Worm (Caenorhabditis elegans) whole organism, L4 larva: ENCODE results near the gene C04E7.3.
"Not testable (repeated sequence)": the region's sequence is repeated elsewhere in the genome, so short reads cannot be mapped to it uniquely, and the experiment has no call there.

Source experiments
- D1046.2 ChIP-seq: fragments of 200-800 bp; sonication (Bioruptor generic); IDR thresholded peaks from 2 replicates; pipeline ENCODE4 v1.3.6; 2022; ENCODE audit warnings: missing genetic modification characterization, missing compliant biosample characterization
- F26F4.8 ChIP-seq: fragments of 200-800 bp; sonication (Bioruptor generic); conservative IDR thresholded peaks from 2 replicates; pipeline ENCODE4 v1.3.6; 2022; ENCODE audit warnings: missing genetic modification characterization, missing compliant biosample characterization
- F44E2.7 ChIP-seq: fragments of 200-800 bp; sonication (Bioruptor generic); IDR thresholded peaks from 2 replicates; pipeline ENCODE4 v2.1.2; 2022; ENCODE audit warnings: missing genetic modification characterization, missing compliant biosample characterization
- T26A8.4 ChIP-seq: fragments of 200-800 bp; sonication (Bioruptor generic); IDR thresholded peaks from 2 replicates; pipeline ENCODE4 v1.3.6; 2022; ENCODE audit warnings: missing genetic modification characterization, missing compliant biosample characterization
- Y105C5A.15 ChIP-seq: fragments of 200-800 bp; sonication (Bioruptor generic); IDR thresholded peaks from 2 replicates; pipeline ENCODE4 v1.3.6; 2022; ENCODE audit warnings: missing genetic modification characterization, missing compliant biosample characterization
- Y48G9A.11 ChIP-seq: fragments of 200-800 bp; sonication (Bioruptor generic); IDR thresholded peaks from 2 replicates; pipeline ENCODE4 v1.3.6; 2022; ENCODE audit warnings: missing genetic modification reagents, missing genetic modification characterization, missing compliant biosample characterization
- Y75B8A.6 ChIP-seq: fragments of 200-800 bp; sonication (Bioruptor generic); IDR thresholded peaks from 2 replicates; pipeline ENCODE4 v1.3.6; 2022; ENCODE audit warnings: missing genetic modification reagents, missing genetic modification characterization, missing compliant biosample characterization
- ZK337.2 ChIP-seq: fragments of 200-800 bp; sonication (Bioruptor generic); IDR thresholded peaks from 2 replicates; pipeline ENCODE4 v1.3.6; 2022; ENCODE audit warnings: missing genetic modification reagents, missing genetic modification characterization, missing compliant biosample characterization
- aly-2 ChIP-seq: sonication (generic microtip); optimal IDR thresholded peaks from 2 replicates; lab custom pipeline; 2018; ENCODE audit warnings: missing biosample characterization, missing genetic modification characterization
- arid-1 ChIP-seq: fragments of 200-800 bp; sonication (Bioruptor generic); conservative IDR thresholded peaks from 2 replicates; pipeline ENCODE4 v1.3.6; 2022; ENCODE audit warnings: missing genetic modification reagents, missing genetic modification characterization, missing compliant biosample characterization
- ceh-20 ChIP-seq: fragments of 200-800 bp; sonication (Bioruptor generic); IDR thresholded peaks from 2 replicates; pipeline ENCODE4 v1.3.6; 2022; ENCODE audit warnings: missing genetic modification reagents, missing genetic modification characterization, missing compliant biosample characterization
- ceh-28 ChIP-seq: fragments of 150-350 bp; optimal IDR thresholded peaks from 2 replicates; lab custom pipeline; 2014; ENCODE audit warnings: missing biosample characterization, missing genetic modification reagents, missing genetic modification characterization
- ceh-44 ChIP-seq: fragments of 200-800 bp; sonication (Bioruptor generic); IDR thresholded peaks from 2 replicates; pipeline ENCODE4 v1.3.6; 2022; ENCODE audit warnings: missing genetic modification reagents, missing genetic modification characterization, missing compliant biosample characterization
- ces-1 ChIP-seq: fragments of 150-350 bp; sonication (generic microtip); optimal IDR thresholded peaks from 4 replicates; lab custom pipeline; 2014; ENCODE audit warnings: missing biosample characterization, missing genetic modification reagents, missing genetic modification characterization
- ctbp-1 ChIP-seq: fragments of 200-800 bp; sonication (Bioruptor generic); IDR thresholded peaks from 2 replicates; pipeline ENCODE4 v1.3.6; 2022; ENCODE audit warnings: missing genetic modification reagents, missing genetic modification characterization, missing compliant biosample characterization
- dmd-6 ChIP-seq: fragments of 200-800 bp; sonication (Bioruptor generic); IDR thresholded peaks from 2 replicates; pipeline ENCODE4 v1.3.6; 2022; ENCODE audit warnings: missing genetic modification reagents, missing genetic modification characterization, missing compliant biosample characterization
- dmd-8 ChIP-seq: fragments of 200-800 bp; sonication (Bioruptor generic); IDR thresholded peaks from 2 replicates; pipeline ENCODE4 v1.3.6; 2022; ENCODE audit warnings: missing genetic modification characterization, missing compliant biosample characterization
- dmd-9 ChIP-seq: fragments of 200-800 bp; sonication (Bioruptor generic); IDR thresholded peaks from 2 replicates; pipeline ENCODE4 v1.3.6; 2022; ENCODE audit warnings: missing genetic modification reagents, missing genetic modification characterization, missing compliant biosample characterization
- dpl-1 ChIP-seq: fragments of 150-350 bp; optimal IDR thresholded peaks from 2 replicates; lab custom pipeline; 2014; ENCODE audit warnings: missing biosample characterization, missing genetic modification reagents, missing genetic modification characterization
- egl-43 ChIP-seq: fragments of 200-800 bp; sonication (Bioruptor generic); IDR thresholded peaks from 2 replicates; pipeline ENCODE4 v1.3.6; 2022; ENCODE audit warnings: missing genetic modification reagents, missing genetic modification characterization, missing compliant biosample characterization
- fkh-10 ChIP-seq: fragments of 150-350 bp; optimal IDR thresholded peaks from 2 replicates; lab custom pipeline; 2014; ENCODE audit warnings: missing biosample characterization, missing genetic modification reagents, missing genetic modification characterization
- fos-1 ChIP-seq: fragments of 150-350 bp; optimal IDR thresholded peaks from 2 replicates; lab custom pipeline; 2014; ENCODE audit warnings: missing biosample characterization, missing genetic modification characterization
- hmg-1.1 ChIP-seq: fragments of 200-800 bp; sonication (Bioruptor generic); IDR thresholded peaks from 2 replicates; pipeline ENCODE4 v1.3.6; 2022; ENCODE audit warnings: missing genetic modification reagents, missing genetic modification characterization, missing compliant biosample characterization
- lim-7 ChIP-seq: fragments of 200-800 bp; sonication (Bioruptor generic); IDR thresholded peaks from 2 replicates; pipeline ENCODE4 v1.3.6; 2022; ENCODE audit warnings: missing genetic modification characterization, missing compliant biosample characterization
- lin-1 ChIP-seq: fragments of 200-800 bp; sonication (Bioruptor generic); IDR thresholded peaks from 2 replicates; pipeline ENCODE4 v1.3.6; 2022; ENCODE audit warnings: missing genetic modification reagents, missing genetic modification characterization, missing compliant biosample characterization
- lin-38 ChIP-seq: fragments of 200-800 bp; sonication (Bioruptor generic); IDR thresholded peaks from 2 replicates; pipeline ENCODE4 v1.3.6; 2022; ENCODE audit warnings: missing genetic modification reagents, missing genetic modification characterization, missing compliant biosample characterization
- lsy-2 ChIP-seq, 2 experiments: fragments of 150-350 bp in 1 of 2; sonication (generic microtip) in 1 of 2; optimal IDR thresholded peaks; 2 replicates each; lab custom pipeline; 2014 to 2017; ENCODE audit warnings: missing biosample characterization in 2 of 2, missing genetic modification characterization in 2 of 2
- madf-5 ChIP-seq, 2 experiments: fragments of 200-800 bp; sonication (Bioruptor generic); IDR thresholded peaks; 2 replicates each; pipeline ENCODE4 v1.3.6; 2022; ENCODE audit warnings: missing compliant biosample characterization in 2 of 2, missing genetic modification characterization in 2 of 2
- madf-9 ChIP-seq: fragments of 200-800 bp; sonication (Bioruptor generic); conservative IDR thresholded peaks from 2 replicates; pipeline ENCODE4 v1.3.6; 2022; ENCODE audit warnings: missing genetic modification reagents, missing genetic modification characterization, missing compliant biosample characterization
- mdt-29 ChIP-seq: fragments of 200-800 bp; sonication (Bioruptor generic); IDR thresholded peaks from 2 replicates; pipeline ENCODE4 v1.3.6; 2022; ENCODE audit warnings: missing genetic modification reagents, missing genetic modification characterization, missing compliant biosample characterization
- mes-2 ChIP-seq: sonication (generic microtip); optimal IDR thresholded peaks from 2 replicates; lab custom pipeline; 2016; ENCODE audit warnings: missing genotype, mild to moderate bottlenecking, missing genetic modification characterization, missing compliant biosample characterization; ENCODE audit not compliant: poor library complexity, severe bottlenecking
- mxl-2 ChIP-seq: fragments of 200-800 bp; sonication (Bioruptor generic); conservative IDR thresholded peaks from 2 replicates; pipeline ENCODE4 v1.3.6; 2022; ENCODE audit warnings: missing genetic modification reagents, missing genetic modification characterization, missing compliant biosample characterization
- nhr-102 ChIP-seq: sonication (generic microtip); optimal IDR thresholded peaks from 2 replicates; lab custom pipeline; 2016; ENCODE audit warnings: mild to moderate bottlenecking, missing genetic modification characterization, moderate library complexity, missing compliant biosample characterization
- nhr-11 ChIP-seq: fragments of 150-350 bp; optimal IDR thresholded peaks from 2 replicates; lab custom pipeline; 2014; ENCODE audit warnings: missing biosample characterization, missing genetic modification characterization
- nhr-111 ChIP-seq: fragments of 200-800 bp; sonication (Bioruptor generic); optimal IDR thresholded peaks from 2 replicates; lab custom pipeline; 2018; ENCODE audit warnings: mild to moderate bottlenecking, missing genetic modification characterization, missing compliant biosample characterization
- nhr-28 ChIP-seq: fragments of 150-350 bp; optimal IDR thresholded peaks from 2 replicates; lab custom pipeline; 2014; ENCODE audit warnings: missing biosample characterization, missing genetic modification characterization
- nhr-41 ChIP-seq: fragments of 200-800 bp; sonication (Bioruptor generic); IDR thresholded peaks from 2 replicates; pipeline ENCODE4 v1.3.6; 2022; ENCODE audit warnings: missing genetic modification reagents, missing genetic modification characterization, missing compliant biosample characterization
- nhr-42 ChIP-seq: fragments of 200-800 bp; sonication (Bioruptor generic); IDR thresholded peaks from 2 replicates; pipeline ENCODE4 v1.3.6; 2022; ENCODE audit warnings: missing genetic modification characterization, missing compliant biosample characterization
- pha-4 ChIP-seq, 2 experiments: fragments of 150-350 bp in 1 of 2; fragments of 200-800 bp in 1 of 2; sonication (Bioruptor generic) in 1 of 2; IDR thresholded peaks in 1 of 2; optimal IDR thresholded peaks in 1 of 2; 2 replicates each; pipeline versions ENCODE4 v1.3.6 to Lab custom; 2014 to 2022; ENCODE audit warnings: missing genetic modification characterization in 2 of 2, missing genetic modification reagents in 2 of 2, missing biosample characterization in 1 of 2, missing compliant biosample characterization in 1 of 2
- set-16 ChIP-seq: fragments of 200-800 bp; sonication (Bioruptor generic); IDR thresholded peaks from 2 replicates; pipeline ENCODE4 v1.3.6; 2022; ENCODE audit warnings: missing genetic modification reagents, missing genetic modification characterization, missing compliant biosample characterization
- skn-1 ChIP-seq: fragments of 150-350 bp; optimal IDR thresholded peaks from 2 replicates; lab custom pipeline; 2014; ENCODE audit warnings: missing biosample characterization, missing genetic modification characterization
- snpc-1.2 ChIP-seq: fragments of 200-800 bp; sonication (Bioruptor generic); IDR thresholded peaks from 2 replicates; pipeline ENCODE4 v1.3.6; 2022; ENCODE audit warnings: missing genetic modification reagents, missing genetic modification characterization, missing compliant biosample characterization
- snpc-4 ChIP-seq: fragments of 150-350 bp; optimal IDR thresholded peaks from 2 replicates; lab custom pipeline; 2014; ENCODE audit warnings: missing biosample characterization, missing genetic modification characterization
- tra-1 ChIP-seq: fragments of 200-800 bp; sonication (Bioruptor generic); IDR thresholded peaks from 2 replicates; pipeline ENCODE4 v1.3.6; 2022; ENCODE audit warnings: missing genetic modification reagents, missing genetic modification characterization, missing compliant biosample characterization
- vab-7 ChIP-seq: fragments of 200-800 bp; sonication (Bioruptor generic); IDR thresholded peaks from 2 replicates; pipeline ENCODE4 v1.3.6; 2022; ENCODE audit warnings: missing genetic modification reagents, missing genetic modification characterization, missing compliant biosample characterization
- zip-11 ChIP-seq: fragments of 200-800 bp; sonication (Bioruptor generic); IDR thresholded peaks from 2 replicates; pipeline ENCODE4 v1.3.6; 2022; ENCODE audit warnings: missing genetic modification characterization, missing compliant biosample characterization
- ztf-7 ChIP-seq: fragments of 150-350 bp; optimal IDR thresholded peaks from 2 replicates; lab custom pipeline; 2014; ENCODE audit warnings: missing biosample characterization, missing genetic modification characterization

Gene C04E7.3

ce11 chrX:353134-353669 is 6.2 kb upstream of the C04E7.3 start, which contains the start of gene sor-3 (continued):
- TF ChIP-seq snpc-1.2 (GFP tag; lab: Robert Waterston, UW), result peak; percentile 87
- TF ChIP-seq ces-1, result peak; percentile 43
- no peak for TF ChIP-seq ceh-28 (tag; lab: Kevin White, UChicago)

ce11 chrX:351398-351797 is 4.4 kb upstream of the C04E7.3 start:
- TF ChIP-seq zip-11 (GFP tag; lab: Robert Waterston, UW) (0 out of 2 replicates have a peak, but pooled peaks have one; percentile 22), madf-5 (GFP tag; IDR thresholded peaks at IDR 0.05; lab: Robert Waterston, UW) (peak; percentile 48 to 77; a peak in 1 of 4 replicates), dmd-9 (GFP tag; lab: Robert Waterston, UW) (peak; percentile 80), dmd-6 (peak; percentile 33), T26A8.4 (peak; percentile 75), F26F4.8 (GFP tag; lab: Robert Waterston, UW) (peak; percentile 71), madf-9 (peak; percentile 82), dmd-8 (peak; percentile 86), lin-38 (GFP tag; lab: Robert Waterston, UW) (peak; percentile 79), set-16 (GFP tag; lab: Robert Waterston, UW) (peak; percentile 37; the same call in 1 of the 2 replicates), F44E2.7 (peak; percentile 68; the same call in 1 of the 2 replicates), nhr-41 (GFP tag; lab: Robert Waterston, UW) (peak; percentile 67; the same call in 1 of the 2 replicates), lim-7 (GFP tag; lab: Robert Waterston, UW) (peak; percentile 91), nhr-42 (GFP tag; lab: Robert Waterston, UW) (0 out of 2 replicates have a peak, but pooled peaks have one; percentile 53), mes-2 (tag; lab: Kevin White, UChicago) (peak; percentile 29), ceh-44 (GFP tag; lab: Robert Waterston, UW) (peak; percentile 56; the same call in 1 of the 2 replicates), ctbp-1 (GFP tag; lab: Robert Waterston, UW) (peak; percentile 77), mdt-29 (GFP tag; lab: Robert Waterston, UW) (peak; percentile 66; the same call in 1 of the 2 replicates), mxl-2 (GFP tag; lab: Robert Waterston, UW) (0 out of 2 replicates have a peak, but pooled peaks have one; percentile 33), Y48G9A.11 (GFP tag; lab: Robert Waterston, UW) (0 out of 2 replicates have a peak, but pooled peaks have one; percentile 54), vab-7 (GFP tag; lab: Robert Waterston, UW) (peak; percentile 79), hmg-1.1 (GFP tag; lab: Robert Waterston, UW) (peak; percentile 70), arid-1 (peak; percentile 85), ZK337.2 (GFP tag; lab: Robert Waterston, UW) (peak; percentile 68; the same call in 1 of the 2 replicates), Y75B8A.6 (0 out of 2 replicates have a peak, but pooled peaks have one; percentile 54), Y105C5A.15 (GFP tag; lab: Robert Waterston, UW) (0 out of 2 replicates have a peak, but pooled peaks have one; percentile 74), lin-1 (GFP tag; lab: Robert Waterston, UW) (peak; percentile 74), D1046.2 (GFP tag; lab: Robert Waterston, UW) (peak; percentile 64; the same call in 1 of the 2 replicates), egl-43 (peak; percentile 94), tra-1 (GFP tag; lab: Robert Waterston, UW) (peak; percentile 68; the same call in 1 of the 2 replicates), pha-4 (GFP tag; IDR thresholded peaks at IDR 0.05; lab: Robert Waterston, UW) (peak; percentile 85), ceh-20 (0 out of 2 replicates have a peak, but pooled peaks have one; percentile 13), snpc-1.2 (GFP tag; lab: Robert Waterston, UW) (peak; percentile 80)
- not testable (repeated sequence) for TF ChIP-seq pha-4 (tag; optimal IDR thresholded peaks at IDR 0.05; lab: Kevin White, UChicago)
- TF ChIP-seq, all 104 proteins: peak for 33; not testable (repeated sequence) for 71

- no peak for TF ChIP-seq ztf-7 (tag; lab: Kevin White, UChicago)
- TF ChIP-seq snpc-4, result no peak
- no peak for TF ChIP-seq nhr-11
- no peak for TF ChIP-seq nhr-102
- peak; percentile 9 for TF ChIP-seq nhr-28 (tag; lab: Kevin White, UChicago)
- TF ChIP-seq skn-1 (tag; lab: Kevin White, UChicago), result no peak
- no peak for TF ChIP-seq dpl-1 (GFP tag; lab: Kevin White, UChicago)
- no peak for TF ChIP-seq tra-1 (GFP tag; lab: Robert Waterston, UW)
- no peak for TF ChIP-seq fos-1 (tag; lab: Kevin White, UChicago)
- TF ChIP-seq fkh-10 (GFP tag; lab: Kevin White, UChicago), result no peak
- no peak for TF ChIP-seq aly-2 (tag; lab: Kevin White, UChicago)
- no peak for TF ChIP-seq nhr-111 (GFP tag; lab: Kevin White, UChicago)
- TF ChIP-seq lsy-2 (tag; optimal IDR thresholded peaks at IDR 0.05; lab: Kevin White, UChicago), result peak in 1 of 2 experiments; percentile 49
- no peak for TF ChIP-seq pha-4 (GFP tag; IDR thresholded peaks at IDR 0.05; lab: Robert Waterston, UW)
- no peak for TF ChIP-seq pha-4 (tag; optimal IDR thresholded peaks at IDR 0.05; lab: Kevin White, UChicago)
These were observed 1.1 kb upstream of the C04E7.3 start for ce11 chrX:348141-348540.
